Fruit fly (Drosophila melanogaster) whole organism, pupa: ENCODE results near the gene CG5446.

ENCODE experiments used
- CG10348 ChIP-seq: fragments of 200-800 bp; sonication (Bioruptor generic); IDR thresholded peaks from 2 replicates; pipeline ENCODE4 v1.3.6; 2022; ENCODE audit warnings: missing biosample characterization, missing genetic modification characterization
- CG12605 ChIP-seq: fragments of 200-800 bp; sonication (Bioruptor generic); IDR thresholded peaks from 2 replicates; pipeline ENCODE4 v1.3.6; 2022; ENCODE audit warnings: missing biosample characterization, missing genetic modification characterization
- CG13204 ChIP-seq: fragments of 200-800 bp; sonication (Bioruptor generic); optimal IDR thresholded peaks from 2 replicates; lab custom pipeline; 2018; ENCODE audit warnings: missing biosample characterization, mild to moderate bottlenecking, missing genetic modification characterization, moderate library complexity
- CG14655 ChIP-seq: fragments of 200-800 bp; sonication (Bioruptor generic); optimal IDR thresholded peaks from 3 replicates; lab custom pipeline; 2017; ENCODE audit warnings: mild to moderate bottlenecking, missing biosample characterization, missing genetic modification reagents, missing genetic modification characterization
- CG15710 ChIP-seq: fragments of 200-800 bp; sonication (Bioruptor generic); optimal IDR thresholded peaks from 2 replicates; lab custom pipeline; 2018; ENCODE audit warnings: missing biosample characterization, mild to moderate bottlenecking, missing genetic modification characterization, moderate library complexity
- CG17806 ChIP-seq: fragments of 200-800 bp; sonication (Bioruptor generic); optimal IDR thresholded peaks from 2 replicates; lab custom pipeline; 2018; ENCODE audit warnings: missing biosample characterization, mild to moderate bottlenecking, missing genetic modification characterization, moderate library complexity
- CG32121 ChIP-seq: fragments of 200-800 bp; sonication (Bioruptor generic); IDR thresholded peaks from 2 replicates; pipeline ENCODE4 v1.3.6; 2022; ENCODE audit warnings: missing biosample characterization, missing genetic modification characterization
- CG34367 ChIP-seq: fragments of 200-800 bp; sonication (Bioruptor generic); optimal IDR thresholded peaks from 2 replicates; lab custom pipeline; 2018; ENCODE audit warnings: missing biosample characterization, mild to moderate bottlenecking, missing genetic modification characterization
- CG4496 ChIP-seq: fragments of 200-800 bp; sonication (Bioruptor generic); IDR thresholded peaks from 3 replicates; pipeline ENCODE4 v1.3.6; 2022; ENCODE audit warnings: missing biosample characterization, missing genetic modification characterization
- CG8159 ChIP-seq: fragments of 200-800 bp; sonication (Bioruptor generic); optimal IDR thresholded peaks from 3 replicates; lab custom pipeline; 2018; ENCODE audit warnings: missing biosample characterization, mild to moderate bottlenecking, missing genetic modification characterization, moderate library complexity
- CG8301 ChIP-seq: fragments of 200-800 bp; sonication (Bioruptor generic); optimal IDR thresholded peaks from 2 replicates; lab custom pipeline; 2018; ENCODE audit warnings: missing biosample characterization, mild to moderate bottlenecking, missing genetic modification characterization
- CG9948 ChIP-seq: fragments of 200-800 bp; sonication (Bioruptor generic); optimal IDR thresholded peaks from 2 replicates; lab custom pipeline; 2018; ENCODE audit warnings: missing biosample characterization, mild to moderate bottlenecking, missing genetic modification characterization, moderate library complexity
- D1 ChIP-seq: fragments of 200-800 bp; sonication (Bioruptor generic); optimal IDR thresholded peaks from 2 replicates; lab custom pipeline; 2018; ENCODE audit warnings: missing biosample characterization, mild to moderate bottlenecking, missing genetic modification characterization, moderate library complexity
- EcR ChIP-seq: fragments of 200-800 bp; sonication (Bioruptor generic); optimal IDR thresholded peaks from 3 replicates; lab custom pipeline; 2019; ENCODE audit warnings: missing biosample characterization, missing genetic modification characterization, mild to moderate bottlenecking, moderate library complexity, missing genetic modification reagents
- Ets98B ChIP-seq: fragments of 200-800 bp; sonication (Bioruptor generic); IDR thresholded peaks from 2 replicates; pipeline ENCODE4 v1.3.6; 2022; ENCODE audit warnings: missing biosample characterization, missing genetic modification characterization
- Pif1A ChIP-seq: fragments of 200-800 bp; sonication (Bioruptor generic); optimal IDR thresholded peaks from 3 replicates; lab custom pipeline; 2016; ENCODE audit warnings: missing biosample characterization, missing genetic modification characterization
- Pif1B ChIP-seq: fragments of 200-800 bp; sonication (Bioruptor generic); optimal IDR thresholded peaks from 3 replicates; lab custom pipeline; 2016; ENCODE audit warnings: missing biosample characterization, missing genetic modification characterization
- fd96Ca ChIP-seq: fragments of 200-800 bp; sonication (Bioruptor generic); IDR thresholded peaks from 3 replicates; pipeline ENCODE4 v1.3.6; 2022; ENCODE audit warnings: missing biosample characterization, missing genetic modification characterization
- gl ChIP-seq: fragments of 200-800 bp; sonication (Bioruptor generic); optimal IDR thresholded peaks from 2 replicates; lab custom pipeline; 2018; ENCODE audit warnings: missing biosample characterization, mild to moderate bottlenecking, missing genetic modification characterization
- rn ChIP-seq: fragments of 200-800 bp; sonication (Bioruptor generic); IDR thresholded peaks from 2 replicates; pipeline ENCODE4 v1.3.6; 2022; ENCODE audit warnings: missing biosample characterization, missing genetic modification characterization

CG5446 gene

dm6 chr2L:12455750-12456149 lies 28.2 kb upstream of the CG5446 start:
- no peak for TF ChIP-seq CG34367
- no peak for TF ChIP-seq CG15710
- TF ChIP-seq fd96Ca, result no peak; the same call in 2 of the 3 replicates
- TF ChIP-seq D1 (tag; lab: Kevin White, UChicago), result no peak
- no peak for TF ChIP-seq EcR
- no peak for TF ChIP-seq CG12605 (GFP tag; lab: Robert Waterston, UW)
- TF ChIP-seq Pif1B, result no peak
- TF ChIP-seq CG8301 (tag; lab: Kevin White, UChicago), result no peak
- no peak for TF ChIP-seq CG9948 (tag; lab: Kevin White, UChicago)
- no peak for TF ChIP-seq CG13204
- TF ChIP-seq CG17806 (tag; lab: Kevin White, UChicago), result no peak
- no peak for TF ChIP-seq rn (GFP tag; lab: Robert Waterston, UW)
- TF ChIP-seq Ets98B (GFP tag; lab: Robert Waterston, UW), result no peak
- no peak for TF ChIP-seq CG10348 (GFP tag; lab: Robert Waterston, UW)
- no peak for TF ChIP-seq CG4496 (GFP tag; lab: Robert Waterston, UW)
- TF ChIP-seq Pif1A (GFP tag; lab: Kevin White, UChicago), result no peak

dm6 chr2L:12455049-12455448 lies 27.5 kb upstream of the CG5446 start:
- TF ChIP-seq CG17806 (tag; lab: Kevin White, UChicago), result no peak
- no peak for TF ChIP-seq CG9948 (tag; lab: Kevin White, UChicago)
- TF ChIP-seq D1 (tag; lab: Kevin White, UChicago), result peak; percentile 61
- no peak for TF ChIP-seq Pif1B
- TF ChIP-seq CG32121 (GFP tag; lab: Robert Waterston, UW), result 0 out of 2 replicates have a peak, but pooled peaks have one; percentile 15

dm6 chr2L:12453192-12453800 lies 25.8 kb upstream of the CG5446 start, which contains the start of gene CG5418:
TSS of gene CG5418 (minus strand) at chr2L:12453242.
- TF ChIP-seq CG8159, result no peak
- TF ChIP-seq CG9948 (tag; lab: Kevin White, UChicago), result no peak
- no peak for TF ChIP-seq CG13204
- TF ChIP-seq gl (tag; lab: Kevin White, UChicago), result no peak
- no peak for TF ChIP-seq Pif1B
- TF ChIP-seq CG15710, result no peak

dm6 chr2L:12448082-12448621 lies 20.6 kb upstream of the CG5446 start, which contains the start of the genes CG5421 and Oatp33Eb:
TSS of gene CG5421 (minus strand) at chr2L:12448132.
TSS of gene Oatp33Eb (plus strand) at chr2L:12448484.
- TF ChIP-seq CG4496 (GFP tag; lab: Robert Waterston, UW) (no peak), CG8159 (no peak), CG10348 (GFP tag; lab: Robert Waterston, UW) (no peak), rn (GFP tag; lab: Robert Waterston, UW) (no peak), CG14655 (GFP tag; lab: Kevin White, UChicago) (no peak), CG12605 (GFP tag; lab: Robert Waterston, UW) (no peak), CG15710 (no peak), EcR (no peak), CG8301 (tag; lab: Kevin White, UChicago) (no peak), CG17806 (tag; lab: Kevin White, UChicago) (no peak)

dm6 chr2L:12445743-12446142 lies 18.2 kb upstream of the CG5446 start, which contains the start of gene Oatp33Ea:
TSS of gene Oatp33Ea (minus strand) at chr2L:12445924.
- TF ChIP-seq CG4496 (GFP tag; lab: Robert Waterston, UW), result no peak
- TF ChIP-seq Pif1A (GFP tag; lab: Kevin White, UChicago), result no peak
- TF ChIP-seq CG15710, result no peak
- no peak for TF ChIP-seq gl (tag; lab: Kevin White, UChicago)
- TF ChIP-seq CG17806 (tag; lab: Kevin White, UChicago), result no peak
- TF ChIP-seq CG12605 (GFP tag; lab: Robert Waterston, UW), result no peak
- TF ChIP-seq CG34367, result no peak
- TF ChIP-seq D1 (tag; lab: Kevin White, UChicago), result no peak
- no peak for TF ChIP-seq CG9948 (tag; lab: Kevin White, UChicago)
- no peak for TF ChIP-seq fd96Ca
- TF ChIP-seq rn (GFP tag; lab: Robert Waterston, UW), result no peak
- TF ChIP-seq CG10348 (GFP tag; lab: Robert Waterston, UW), result no peak
- TF ChIP-seq CG14655 (GFP tag; lab: Kevin White, UChicago), result no peak

- TF ChIP-seq D1 (tag; lab: Kevin White, UChicago) (no peak), EcR (peak; percentile 92), CG9948 (tag; lab: Kevin White, UChicago) (no peak), fd96Ca (0 out of 3 replicates have a peak, but pooled peaks have one; percentile 41), CG8301 (tag; lab: Kevin White, UChicago) (no peak)
Measured at dm6 chr2L:12435976-12436771, 8.7 kb upstream of the CG5446 start.
